Worm (Caenorhabditis elegans) whole organism, L2 larva: Measurements from ENCODE around the gene F53C3.1.

Experiments used
- alr-1 ChIP-seq: fragments of 150-350 bp; optimal IDR thresholded peaks from 2 replicates; lab custom pipeline; 2014; ENCODE audit warnings: missing biosample characterization, missing genetic modification characterization
- aly-2 ChIP-seq: fragments of 150-350 bp; optimal IDR thresholded peaks from 2 replicates; lab custom pipeline; 2014; ENCODE audit warnings: missing biosample characterization, missing genetic modification characterization
- ama-1 ChIP-seq: fragments of 150-350 bp; optimal IDR thresholded peaks from 2 replicates; lab custom pipeline; 2018; ENCODE audit warnings: inconsistent platforms
- dmd-4 ChIP-seq: sonication (generic microtip); optimal IDR thresholded peaks from 2 replicates; lab custom pipeline; 2017; ENCODE audit warnings: missing biosample characterization, missing genetic modification characterization
- elt-1 ChIP-seq: fragments of 150-350 bp; optimal IDR thresholded peaks from 2 replicates; lab custom pipeline; 2014; ENCODE audit warnings: missing biosample characterization, missing genetic modification characterization
- lin-13 ChIP-seq: fragments of 150-350 bp; optimal IDR thresholded peaks from 2 replicates; lab custom pipeline; 2014; ENCODE audit warnings: missing biosample characterization, missing genetic modification reagents, missing genetic modification characterization
- lin-39 ChIP-seq: fragments of 150-350 bp; optimal IDR thresholded peaks from 2 replicates; lab custom pipeline; 2014; ENCODE audit warnings: missing biosample characterization, missing genetic modification reagents, missing genetic modification characterization
- lsy-2 ChIP-seq, 2 experiments: fragments of 150-350 bp in 1 of 2; sonication (generic microtip) in 1 of 2; optimal IDR thresholded peaks; 2 replicates each; lab custom pipeline; 2014 to 2017; ENCODE audit warnings: missing biosample characterization in 2 of 2, missing genetic modification characterization in 2 of 2
- nhr-11 ChIP-seq: fragments of 150-350 bp; optimal IDR thresholded peaks from 2 replicates; lab custom pipeline; 2014; ENCODE audit warnings: missing biosample characterization, missing genetic modification characterization
- nhr-21 ChIP-seq: fragments of 150-350 bp; optimal IDR thresholded peaks from 2 replicates; lab custom pipeline; 2014; ENCODE audit warnings: missing biosample characterization, missing genetic modification characterization
- skn-1 ChIP-seq: sonication (generic microtip); optimal IDR thresholded peaks from 2 replicates; lab custom pipeline; 2017; ENCODE audit warnings: missing biosample characterization, missing genetic modification characterization
- snpc-4 ChIP-seq: fragments of 150-350 bp; optimal IDR thresholded peaks from 2 replicates; lab custom pipeline; 2014; ENCODE audit warnings: missing biosample characterization, missing genetic modification characterization
- unc-39 ChIP-seq: fragments of 150-350 bp; optimal IDR thresholded peaks from 2 replicates; lab custom pipeline; 2014; ENCODE audit warnings: missing biosample characterization, missing genetic modification characterization
- unc-62 ChIP-seq: fragments of 150-350 bp; optimal IDR thresholded peaks from 2 replicates; lab custom pipeline; 2014; ENCODE audit warnings: missing biosample characterization, missing genetic modification reagents, missing genetic modification characterization

DNA sequence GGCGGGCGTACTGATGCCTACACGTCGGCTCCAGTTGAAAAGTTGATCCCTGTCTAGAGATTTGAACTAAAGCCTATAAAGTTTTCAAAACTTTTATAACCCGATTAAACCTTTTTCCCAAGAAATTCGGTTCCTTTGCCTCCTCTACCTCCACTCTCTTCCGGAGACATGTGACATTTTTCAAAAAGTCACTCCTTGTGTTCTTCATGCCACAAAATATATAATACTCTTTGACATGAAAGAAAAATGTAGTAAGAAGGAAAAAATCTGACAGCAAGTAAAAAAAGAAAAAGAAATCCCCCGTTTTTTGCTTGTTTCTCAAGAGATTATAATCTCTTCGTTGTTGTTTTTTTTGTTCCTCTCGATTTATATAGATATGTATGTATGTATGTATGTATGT, 43.0 kb downstream of the F53C3.1 start:
- no peak for TF ChIP-seq lin-39 (tag; lab: Kevin White, UChicago)
- no peak for TF ChIP-seq nhr-21 (tag; lab: Kevin White, UChicago)
- TF ChIP-seq elt-1 (tag; lab: Kevin White, UChicago) = no peak
- no peak for TF ChIP-seq ama-1 (lab: Kevin White, UChicago)
- TF ChIP-seq aly-2 (tag; lab: Kevin White, UChicago) = no peak
- TF ChIP-seq unc-62 (GFP tag; lab: Kevin White, UChicago) = no peak
- TF ChIP-seq lsy-2 (tag; optimal IDR thresholded peaks at IDR 0.05; lab: Kevin White, UChicago) = no peak
- no peak for TF ChIP-seq snpc-4
- no peak for TF ChIP-seq dmd-4 (tag; lab: Kevin White, UChicago)
- no peak for TF ChIP-seq unc-39 (tag; lab: Kevin White, UChicago)
- no peak for TF ChIP-seq skn-1 (tag; lab: Kevin White, UChicago)
- TF ChIP-seq alr-1 (tag; lab: Kevin White, UChicago) = no peak
- TF ChIP-seq lin-13 (GFP tag; lab: Kevin White, UChicago) = no peak
- no peak for TF ChIP-seq nhr-11 (tag; lab: Kevin White, UChicago)
